Worm (Caenorhabditis elegans): Measurements from ENCODE around the gene K04G11.3.

- no peak for TF ChIP-seq flt-1 (GFP tag; IDR thresholded peaks at IDR 0.05)
- no peak for TF ChIP-seq sea-1 (GFP tag; conservative IDR thresholded peaks at IDR 0.05)
- no peak for TF ChIP-seq ama-1 (optimal IDR thresholded peaks at IDR 0.05)
- TF ChIP-seq ceh-13 (GFP tag; optimal IDR thresholded peaks at IDR 0.05), result no peak
- no peak for TF ChIP-seq tbx-37 (GFP tag; conservative IDR thresholded peaks at IDR 0.05)
- TF ChIP-seq scrt-1 (GFP tag; IDR thresholded peaks at IDR 0.05), result no peak
- TF ChIP-seq tra-4 (tag; optimal IDR thresholded peaks at IDR 0.05), result no peak
Observed at ce11 chrX:14334151-14334550, 13.3 kb downstream of the K04G11.3 start.

All from whole organism, early embryonic.